Worm (Caenorhabditis elegans) whole organism, young adult: ENCODE measurements around the gene C08H9.16.

Source experiments
- B0019.2 ChIP-seq: fragments of 200-800 bp; sonication (Bioruptor generic); conservative IDR thresholded peaks from 2 replicates; pipeline ENCODE4 v1.3.6; 2022; ENCODE audit warnings: missing genetic modification reagents, missing genetic modification characterization, missing compliant biosample characterization
- B0035.1 ChIP-seq: sonication (generic microtip); optimal IDR thresholded peaks from 2 replicates; lab custom pipeline; 2016; ENCODE audit warnings: missing genetic modification characterization, mild to moderate bottlenecking, missing compliant biosample characterization, missing genotype, missing genetic modification reagents
- B0261.1 ChIP-seq: sonication (generic microtip); optimal IDR thresholded peaks from 2 replicates; lab custom pipeline; 2016; ENCODE audit warnings: mild to moderate bottlenecking, missing genetic modification characterization, moderate library complexity, missing compliant biosample characterization
- B0336.3 ChIP-seq: fragments of 200-800 bp; sonication (Bioruptor generic); IDR thresholded peaks from 2 replicates; pipeline ENCODE4 v1.3.6; 2022; ENCODE audit warnings: missing genetic modification characterization, missing compliant biosample characterization
- F33H1.4 ChIP-seq: fragments of 200-800 bp; sonication (Bioruptor generic); IDR thresholded peaks from 2 replicates; pipeline ENCODE4 v1.3.6; 2022; ENCODE audit warnings: missing genetic modification reagents, missing genetic modification characterization, missing compliant biosample characterization
- F37B4.10 ChIP-seq: fragments of 200-800 bp; sonication (Bioruptor generic); IDR thresholded peaks from 2 replicates; pipeline ENCODE4 v1.3.6; 2022; ENCODE audit warnings: missing genetic modification characterization, missing compliant biosample characterization
- F39B2.1 ChIP-seq: fragments of 200-800 bp; sonication (Bioruptor generic); IDR thresholded peaks from 2 replicates; pipeline ENCODE4 v1.3.6; 2022; ENCODE audit warnings: missing genetic modification reagents, missing genetic modification characterization, missing compliant biosample characterization
- F49E8.2 ChIP-seq: sonication (generic microtip); optimal IDR thresholded peaks from 3 replicates; lab custom pipeline; 2017; ENCODE audit warnings: missing genetic modification characterization, mild to moderate bottlenecking, missing compliant biosample characterization, antibody characterized with exemption, moderate library complexity; ENCODE audit not compliant: insufficient read depth
- F55B11.4 ChIP-seq: sonication (generic microtip); optimal IDR thresholded peaks from 2 replicates; lab custom pipeline; 2016; ENCODE audit warnings: missing compliant biosample characterization, missing genetic modification characterization, borderline replicate concordance; ENCODE audit not compliant: insufficient read depth
- F57A8.1 ChIP-seq: fragments of 200-800 bp; sonication (Bioruptor generic); optimal IDR thresholded peaks from 2 replicates; lab custom pipeline; 2018; ENCODE audit warnings: mild to moderate bottlenecking, missing genetic modification characterization, moderate library complexity, missing compliant biosample characterization
- F57C9.4 ChIP-seq: sonication (generic microtip); optimal IDR thresholded peaks from 2 replicates; lab custom pipeline; 2017; ENCODE audit warnings: mild to moderate bottlenecking, missing genetic modification characterization, missing compliant biosample characterization
- Y53F4B.3 ChIP-seq: fragments of 200-800 bp; sonication (Bioruptor generic); IDR thresholded peaks from 2 replicates; pipeline ENCODE4 v1.3.6; 2022; ENCODE audit warnings: missing genetic modification reagents, missing genetic modification characterization, missing compliant biosample characterization
- Y56A3A.18 ChIP-seq: fragments of 200-800 bp; sonication (Bioruptor generic); IDR thresholded peaks from 2 replicates; pipeline ENCODE4 v1.3.6; 2022; ENCODE audit warnings: missing genetic modification reagents, missing genetic modification characterization, missing compliant biosample characterization
- Y79H2A.3 ChIP-seq: fragments of 200-800 bp; sonication (Bioruptor generic); conservative IDR thresholded peaks from 2 replicates; pipeline ENCODE4 v1.3.6; 2022; ENCODE audit warnings: missing genetic modification reagents, missing genetic modification characterization, missing compliant biosample characterization
- athp-1 ChIP-seq: sonication (generic microtip); optimal IDR thresholded peaks from 2 replicates; lab custom pipeline; 2017; ENCODE audit warnings: mild to moderate bottlenecking, missing genetic modification characterization, missing compliant biosample characterization
- bed-2 ChIP-seq: fragments of 200-800 bp; sonication (Bioruptor generic); IDR thresholded peaks from 2 replicates; pipeline ENCODE4 v1.3.6; 2022; ENCODE audit warnings: missing genetic modification reagents, missing genetic modification characterization, missing compliant biosample characterization
- ccch-3 ChIP-seq: fragments of 200-800 bp; sonication (Bioruptor generic); optimal IDR thresholded peaks from 2 replicates; lab custom pipeline; 2018; ENCODE audit warnings: mild to moderate bottlenecking, missing genetic modification characterization, missing compliant biosample characterization
- cebp-2 ChIP-seq: fragments of 200-800 bp; sonication (Bioruptor generic); IDR thresholded peaks from 2 replicates; pipeline ENCODE4 v1.3.6; 2022; ENCODE audit warnings: missing genetic modification characterization, missing compliant biosample characterization
- chd-7 ChIP-seq: sonication (generic microtip); optimal IDR thresholded peaks from 2 replicates; lab custom pipeline; 2016; ENCODE audit warnings: mild to moderate bottlenecking, missing genetic modification characterization, moderate library complexity, missing compliant biosample characterization
- dox-1 ChIP-seq: fragments of 200-800 bp; sonication (Bioruptor generic); IDR thresholded peaks from 2 replicates; pipeline ENCODE4 v1.3.6; 2022; ENCODE audit warnings: missing genetic modification reagents, missing genetic modification characterization, missing compliant biosample characterization
- dpff-1 ChIP-seq: sonication (generic microtip); optimal IDR thresholded peaks from 2 replicates; lab custom pipeline; 2017; ENCODE audit warnings: mild to moderate bottlenecking, missing genetic modification characterization, missing compliant biosample characterization
- ets-4 ChIP-seq: fragments of 200-800 bp; sonication (Bioruptor generic); optimal IDR thresholded peaks from 2 replicates; lab custom pipeline; 2018; ENCODE audit warnings: mild to moderate bottlenecking, missing genetic modification characterization, missing compliant biosample characterization
- gei-17 ChIP-seq: fragments of 200-800 bp; sonication (Bioruptor generic); optimal IDR thresholded peaks from 2 replicates; lab custom pipeline; 2018; ENCODE audit warnings: mild to moderate bottlenecking, missing genetic modification characterization, missing compliant biosample characterization
- hlh-12 ChIP-seq: sonication (generic microtip); optimal IDR thresholded peaks from 2 replicates; lab custom pipeline; 2016; ENCODE audit warnings: missing genetic modification characterization, missing compliant biosample characterization
- hmg-1.2 ChIP-seq: fragments of 200-800 bp; sonication (Bioruptor generic); IDR thresholded peaks from 2 replicates; pipeline ENCODE4 v1.3.6; 2022; ENCODE audit warnings: missing genetic modification reagents, missing genetic modification characterization, missing compliant biosample characterization
- hmg-20 ChIP-seq: fragments of 200-800 bp; sonication (Bioruptor generic); IDR thresholded peaks from 2 replicates; pipeline ENCODE4 v1.3.6; 2022; ENCODE audit warnings: missing genetic modification reagents, missing genetic modification characterization, missing compliant biosample characterization
- hrde-1 ChIP-seq: sonication (generic microtip); optimal IDR thresholded peaks from 2 replicates; lab custom pipeline; 2016; ENCODE audit warnings: missing genetic modification characterization, mild to moderate bottlenecking, missing compliant biosample characterization, moderate library complexity, missing genotype, missing genetic modification reagents, borderline replicate concordance
- hsf-1 ChIP-seq: fragments of 200-800 bp; sonication (Bioruptor generic); IDR thresholded peaks from 2 replicates; pipeline ENCODE4 v1.3.6; 2022; ENCODE audit warnings: missing genetic modification reagents, missing genetic modification characterization, missing compliant biosample characterization
- lir-1 ChIP-seq: fragments of 200-800 bp; sonication (Bioruptor generic); conservative IDR thresholded peaks from 2 replicates; pipeline ENCODE4 v1.3.6; 2022; ENCODE audit warnings: missing genetic modification reagents, missing genetic modification characterization, missing compliant biosample characterization
- lsl-1 ChIP-seq: fragments of 200-800 bp; sonication (Bioruptor generic); optimal IDR thresholded peaks from 2 replicates; lab custom pipeline; 2018; ENCODE audit warnings: mild to moderate bottlenecking, missing genetic modification characterization, moderate library complexity, missing compliant biosample characterization
- mcd-1 ChIP-seq: fragments of 200-800 bp; sonication (Bioruptor generic); IDR thresholded peaks from 2 replicates; pipeline ENCODE4 v1.3.6; 2022; ENCODE audit warnings: missing genetic modification reagents, missing genetic modification characterization, missing compliant biosample characterization
- mel-28 ChIP-seq: sonication (generic microtip); optimal IDR thresholded peaks from 2 replicates; lab custom pipeline; 2016; ENCODE audit warnings: borderline replicate concordance, mild to moderate bottlenecking, missing genetic modification characterization, missing compliant biosample characterization
- mxl-1 ChIP-seq: sonication (generic microtip); optimal IDR thresholded peaks from 2 replicates; lab custom pipeline; 2016; ENCODE audit warnings: missing genetic modification characterization, missing compliant biosample characterization
- nhr-120 ChIP-seq: fragments of 200-800 bp; sonication (Bioruptor generic); IDR thresholded peaks from 2 replicates; pipeline ENCODE4 v1.3.6; 2022; ENCODE audit warnings: missing genetic modification characterization, missing compliant biosample characterization
- nhr-179 ChIP-seq: sonication (generic microtip); optimal IDR thresholded peaks from 2 replicates; lab custom pipeline; 2016; ENCODE audit warnings: mild to moderate bottlenecking, missing genetic modification characterization, missing compliant biosample characterization
- nhr-80 ChIP-seq: sonication (generic microtip); optimal IDR thresholded peaks from 2 replicates; lab custom pipeline; 2016; ENCODE audit warnings: missing genetic modification characterization, missing compliant biosample characterization
- pbrm-1 ChIP-seq: fragments of 200-800 bp; sonication (Bioruptor generic); IDR thresholded peaks from 2 replicates; pipeline ENCODE4 v1.3.6; 2022; ENCODE audit warnings: missing genetic modification reagents, missing genetic modification characterization, missing compliant biosample characterization
- repo-1 ChIP-seq: sonication (generic microtip); optimal IDR thresholded peaks from 2 replicates; lab custom pipeline; 2017; ENCODE audit warnings: mild to moderate bottlenecking, missing genetic modification characterization, missing compliant biosample characterization
- snpc-1.1 ChIP-seq: sonication (generic microtip); optimal IDR thresholded peaks from 2 replicates; lab custom pipeline; 2017; ENCODE audit warnings: missing genetic modification characterization, mild to moderate bottlenecking, missing compliant biosample characterization, antibody characterized with exemption, moderate library complexity, missing genotype, missing genetic modification reagents; ENCODE audit not compliant: insufficient read depth
- snpc-3.4 ChIP-seq: sonication (generic microtip); optimal IDR thresholded peaks from 2 replicates; lab custom pipeline; 2017; ENCODE audit warnings: missing genetic modification characterization, mild to moderate bottlenecking, missing compliant biosample characterization, antibody characterized with exemption, moderate library complexity, missing genotype, missing genetic modification reagents
- snpc-4 ChIP-seq, 5 experiments: fragments of 150-350 bp in 1 of 5; sonication (generic microtip) in 4 of 5; optimal IDR thresholded peaks; 2 replicates each; lab custom pipeline; 2014 to 2018; ENCODE audit warnings: missing genetic modification characterization in 5 of 5, missing biosample characterization in 3 of 5, antibody characterized with exemption in 2 of 5, mild to moderate bottlenecking in 2 of 5, missing compliant biosample characterization in 2 of 5, missing genotype in 2 of 5, moderate library complexity in 2 of 5, missing genetic modification reagents in 1 of 5
- somi-1 ChIP-seq: fragments of 200-800 bp; sonication (Bioruptor generic); optimal IDR thresholded peaks from 2 replicates; lab custom pipeline; 2018; ENCODE audit warnings: mild to moderate bottlenecking, missing genetic modification characterization, missing compliant biosample characterization
- sptf-2 ChIP-seq: fragments of 200-800 bp; sonication (Bioruptor generic); optimal IDR thresholded peaks from 2 replicates; lab custom pipeline; 2018; ENCODE audit warnings: mild to moderate bottlenecking, missing genetic modification characterization, missing compliant biosample characterization
- unc-62 ChIP-seq: fragments of 150-350 bp; optimal IDR thresholded peaks from 2 replicates; lab custom pipeline; 2014; ENCODE audit warnings: missing biosample characterization, missing genetic modification reagents, missing genetic modification characterization
- xnd-1 ChIP-seq: sonication (generic microtip); optimal IDR thresholded peaks from 2 replicates; lab custom pipeline; 2016; ENCODE audit warnings: missing genotype, missing genetic modification reagents, missing genetic modification characterization, missing compliant biosample characterization
- ztf-22 ChIP-seq: fragments of 200-800 bp; sonication (Bioruptor generic); optimal IDR thresholded peaks from 2 replicates; lab custom pipeline; 2018; ENCODE audit warnings: mild to moderate bottlenecking, missing genetic modification characterization, moderate library complexity, missing compliant biosample characterization
- ztf-25 ChIP-seq: fragments of 200-800 bp; sonication (Bioruptor generic); IDR thresholded peaks from 2 replicates; pipeline ENCODE4 v1.3.6; 2022; ENCODE audit warnings: missing genetic modification reagents, missing genetic modification characterization, missing compliant biosample characterization
- ztf-26 ChIP-seq: sonication (generic microtip); optimal IDR thresholded peaks from 2 replicates; lab custom pipeline; 2017; ENCODE audit warnings: missing genetic modification characterization, missing compliant biosample characterization
- ztf-6 ChIP-seq: fragments of 200-800 bp; sonication (Bioruptor generic); IDR thresholded peaks from 2 replicates; pipeline ENCODE4 v1.3.6; 2022; ENCODE audit warnings: missing genetic modification reagents, missing genetic modification characterization, missing compliant biosample characterization

C08H9.16 gene

ce11 chrII:9891823-9892222 is 755 bp upstream of the C08H9.16 start (continued):
- TF ChIP-seq ztf-6 (no peak), hlh-12 (no peak), somi-1 (GFP tag; lab: Kevin White, UChicago) (no peak), snpc-4 (GFP tag; optimal IDR thresholded peaks at IDR 0.05; lab: Kevin White, UChicago) (no peak), snpc-4 (tag; optimal IDR thresholded peaks at IDR 0.05; lab: Kevin White, UChicago) (peak in 1 of 4 experiments; percentile 29), B0035.1 (tag; lab: Kevin White, UChicago) (no peak), B0019.2 (GFP tag; lab: Robert Waterston, UW) (no peak), Y56A3A.18 (no peak), F37B4.10 (GFP tag; lab: Robert Waterston, UW) (no peak), nhr-80 (tag; lab: Kevin White, UChicago) (peak; percentile 97), pbrm-1 (GFP tag; lab: Robert Waterston, UW) (no peak), B0336.3 (GFP tag; lab: Robert Waterston, UW) (no peak), unc-62 (GFP tag; lab: Kevin White, UChicago) (peak; percentile 34), mcd-1 (GFP tag; lab: Robert Waterston, UW) (no peak), nhr-120 (GFP tag; lab: Robert Waterston, UW) (no peak), ccch-3 (no peak), sptf-2 (GFP tag; lab: Kevin White, UChicago) (no peak), chd-7 (tag; lab: Kevin White, UChicago) (no peak), dpff-1 (tag; lab: Kevin White, UChicago) (no peak), F49E8.2 (no peak), snpc-1.1 (tag; lab: Kevin White, UChicago) (no peak), repo-1 (no peak), gei-17 (GFP tag; lab: Kevin White, UChicago) (no peak), F57C9.4 (tag; lab: Kevin White, UChicago) (no peak), Y53F4B.3 (GFP tag; lab: Robert Waterston, UW) (no peak), ztf-26 (tag; lab: Kevin White, UChicago) (no peak), B0261.1 (tag; lab: Kevin White, UChicago) (no peak), ztf-22 (GFP tag; lab: Kevin White, UChicago) (peak; percentile 55), hrde-1 (no peak), xnd-1 (tag; lab: Kevin White, UChicago) (no peak), nhr-179 (tag; lab: Kevin White, UChicago) (no peak), ztf-25 (no peak), snpc-3.4 (no peak), F55B11.4 (tag; lab: Kevin White, UChicago) (no peak), ets-4 (peak; percentile 71), dox-1 (GFP tag; lab: Robert Waterston, UW) (peak; percentile 38; the same call in 1 of the 2 replicates), mxl-1 (tag; lab: Kevin White, UChicago) (no peak), bed-2 (GFP tag; lab: Robert Waterston, UW) (no peak), cebp-2 (GFP tag; lab: Robert Waterston, UW) (no peak), F39B2.1 (GFP tag; lab: Robert Waterston, UW) (no peak), F57A8.1 (GFP tag; lab: Kevin White, UChicago) (no peak), F33H1.4 (GFP tag; lab: Robert Waterston, UW) (no peak), lir-1 (GFP tag; lab: Robert Waterston, UW) (no peak), hmg-1.2 (GFP tag; lab: Robert Waterston, UW) (no peak), Y79H2A.3 (GFP tag; lab: Robert Waterston, UW) (no peak), mel-28 (tag; lab: Kevin White, UChicago) (no peak), hmg-20 (GFP tag; lab: Robert Waterston, UW) (no peak), athp-1 (no peak), hsf-1 (GFP tag; lab: Robert Waterston, UW) (no peak), lsl-1 (no peak)
